Fruit fly (Drosophila melanogaster) whole organism, adult: ENCODE data around the gene CG9287.

Experiments used
- CG11617 ChIP-seq: fragments of 200-800 bp; sonication (Bioruptor generic); optimal IDR thresholded peaks from 2 replicates; lab custom pipeline; 2017; ENCODE audit warnings: mild to moderate bottlenecking, missing biosample characterization, missing genetic modification reagents, missing genetic modification characterization
- CG12768 ChIP-seq: fragments of 200-800 bp; sonication (Bioruptor generic); optimal IDR thresholded peaks from 2 replicates; lab custom pipeline; 2017; ENCODE audit warnings: missing biosample characterization, missing genetic modification characterization, mild to moderate bottlenecking, moderate library complexity, missing genetic modification reagents
- CG14711 ChIP-seq: fragments of 200-800 bp; sonication (Bioruptor generic); optimal IDR thresholded peaks from 2 replicates; lab custom pipeline; 2018; ENCODE audit warnings: missing biosample characterization, mild to moderate bottlenecking, missing genetic modification characterization, moderate library complexity
- CG1620 ChIP-seq: fragments of 200-800 bp; sonication (Bioruptor generic); optimal IDR thresholded peaks from 2 replicates; lab custom pipeline; 2016; ENCODE audit warnings: missing biosample characterization, missing genetic modification characterization
- CG33017 ChIP-seq: fragments of 200-800 bp; sonication (Bioruptor generic); optimal IDR thresholded peaks from 2 replicates; lab custom pipeline; 2018; ENCODE audit warnings: missing biosample characterization, mild to moderate bottlenecking, missing genetic modification characterization, moderate library complexity
- CG5204 ChIP-seq: fragments of 200-800 bp; sonication (Bioruptor generic); optimal IDR thresholded peaks from 2 replicates; lab custom pipeline; 2016; ENCODE audit warnings: missing biosample characterization, missing genetic modification characterization
- CG7045 ChIP-seq: fragments of 200-800 bp; sonication (Bioruptor generic); optimal IDR thresholded peaks from 2 replicates; lab custom pipeline; 2017; ENCODE audit warnings: missing biosample characterization, mild to moderate bottlenecking, missing genetic modification characterization
- CG7101 ChIP-seq: fragments of 200-800 bp; sonication (Bioruptor generic); optimal IDR thresholded peaks from 2 replicates; lab custom pipeline; 2018; ENCODE audit warnings: missing biosample characterization, mild to moderate bottlenecking, missing genetic modification characterization, moderate library complexity
- Clk ChIP-seq: fragments of 200-800 bp; sonication (Bioruptor generic); optimal IDR thresholded peaks from 2 replicates; lab custom pipeline; 2017; ENCODE audit warnings: missing biosample characterization, missing genetic modification characterization
- Crg-1 ChIP-seq: fragments of 200-800 bp; sonication (Bioruptor generic); optimal IDR thresholded peaks from 2 replicates; lab custom pipeline; 2016; ENCODE audit warnings: missing biosample characterization, missing genetic modification characterization
- Hr96 ChIP-seq: fragments of 200-800 bp; sonication (Bioruptor generic); optimal IDR thresholded peaks from 2 replicates; lab custom pipeline; 2016; ENCODE audit warnings: missing biosample characterization, missing genetic modification characterization
- Mnt ChIP-seq: fragments of 200-800 bp; sonication (Bioruptor generic); optimal IDR thresholded peaks from 2 replicates; lab custom pipeline; 2016; ENCODE audit warnings: missing biosample characterization, mild to moderate bottlenecking, missing genetic modification characterization
- bab1 ChIP-seq: fragments of 200-800 bp; sonication (Bioruptor generic); optimal IDR thresholded peaks from 3 replicates; lab custom pipeline; 2019; ENCODE audit warnings: missing biosample characterization, mild to moderate bottlenecking, missing genetic modification characterization, moderate library complexity
- cic ChIP-seq: fragments of 200-800 bp; sonication (Bioruptor generic); optimal IDR thresholded peaks from 2 replicates; lab custom pipeline; 2017; ENCODE audit warnings: missing biosample characterization, mild to moderate bottlenecking, missing genetic modification characterization, moderate library complexity
- cnc ChIP-seq, 2 experiments: fragments of >200 bp; optimal IDR thresholded peaks; 2 replicates each; lab custom pipeline; 2017
- kay ChIP-seq: fragments of 200-800 bp; sonication (Bioruptor generic); peaks from one replicate; lab custom pipeline; 2016; ENCODE audit warnings: missing biosample characterization, missing genetic modification characterization, borderline replicate concordance
- ovo ChIP-seq: fragments of 200-800 bp; sonication (Bioruptor generic); optimal IDR thresholded peaks from 2 replicates; lab custom pipeline; 2016; ENCODE audit warnings: missing biosample characterization, missing genetic modification characterization
- pad ChIP-seq: fragments of 200-800 bp; sonication (Bioruptor generic); optimal IDR thresholded peaks from 3 replicates; lab custom pipeline; 2017; ENCODE audit warnings: missing biosample characterization, missing genetic modification characterization, mild to moderate bottlenecking, moderate library complexity, missing genetic modification reagents
- tj ChIP-seq: fragments of 200-800 bp; sonication (Bioruptor generic); optimal IDR thresholded peaks from 3 replicates; lab custom pipeline; 2017; ENCODE audit warnings: missing biosample characterization, mild to moderate bottlenecking, missing genetic modification characterization, moderate library complexity
- toe ChIP-seq: fragments of 200-800 bp; sonication (Bioruptor generic); optimal IDR thresholded peaks from 2 replicates; lab custom pipeline; 2016; ENCODE audit warnings: missing biosample characterization, missing genetic modification characterization

Gene CG9287

DNA sequence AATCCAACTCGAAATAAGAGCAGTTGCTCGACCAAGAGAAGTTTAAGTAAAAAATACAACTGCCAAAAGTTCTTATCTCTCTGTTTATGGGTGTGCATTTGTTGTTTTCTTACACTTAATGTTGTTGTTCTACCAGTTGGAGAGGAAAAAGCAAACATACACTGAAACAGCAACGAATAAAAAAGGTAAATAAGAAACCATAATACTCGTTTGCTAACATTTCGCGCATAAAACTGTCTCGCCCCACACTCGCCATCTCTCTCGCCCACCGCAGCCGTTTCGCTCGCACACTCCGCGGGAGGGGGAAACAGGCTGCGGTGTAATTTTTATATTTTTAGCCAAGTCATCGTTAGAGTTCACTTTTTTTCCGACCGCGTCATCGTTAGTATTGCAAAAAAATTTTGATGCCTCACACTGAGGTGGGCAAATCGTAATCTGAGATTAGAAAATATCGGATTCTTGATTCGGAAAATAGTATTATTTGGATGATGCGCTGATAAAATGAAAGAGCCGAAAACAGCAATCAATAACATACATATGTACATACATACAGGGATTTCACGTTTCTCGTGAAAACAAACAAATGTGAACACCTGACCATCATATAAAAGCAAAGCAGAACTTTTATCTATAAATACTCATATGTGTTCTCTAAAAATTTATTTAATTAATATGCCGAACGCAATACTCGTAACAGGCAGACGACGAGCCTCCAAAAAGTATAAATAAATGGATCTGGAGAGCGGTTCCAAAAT lies 13.0 kb upstream of the CG9287 start:
- TF ChIP-seq CG12768 (GFP tag; lab: Kevin White, UChicago) (peak; percentile 28), tj (GFP tag; lab: Kevin White, UChicago) (peak; percentile 88), Clk (no peak), bab1 (GFP tag; lab: Kevin White, UChicago) (no peak), CG11617 (GFP tag; lab: Kevin White, UChicago) (no peak), kay (GFP tag; lab: Kevin White, UChicago) (peak; percentile 93), CG7045 (GFP tag; lab: Kevin White, UChicago) (peak; percentile 27), ovo (GFP tag; lab: Kevin White, UChicago) (no peak), CG14711 (tag; lab: Kevin White, UChicago) (no peak), Hr96 (GFP tag; lab: Kevin White, UChicago) (no peak), CG33017 (tag; lab: Kevin White, UChicago) (no peak), CG1620 (GFP tag; lab: Kevin White, UChicago) (no peak), toe (GFP tag; lab: Kevin White, UChicago) (no peak), pad (GFP tag; lab: Kevin White, UChicago) (peak; percentile 52), CG7101 (tag; lab: Kevin White, UChicago) (peak; percentile 15), Crg-1 (GFP tag; lab: Kevin White, UChicago) (peak; percentile 57), CG5204 (no peak), cic (peak; percentile 63), cnc (optimal IDR thresholded peaks at IDR 0.05; lab: Kevin White, UChicago) (peak; percentile 98 to 99), Mnt (GFP tag; lab: Kevin White, UChicago) (peak; percentile 16)

DNA sequence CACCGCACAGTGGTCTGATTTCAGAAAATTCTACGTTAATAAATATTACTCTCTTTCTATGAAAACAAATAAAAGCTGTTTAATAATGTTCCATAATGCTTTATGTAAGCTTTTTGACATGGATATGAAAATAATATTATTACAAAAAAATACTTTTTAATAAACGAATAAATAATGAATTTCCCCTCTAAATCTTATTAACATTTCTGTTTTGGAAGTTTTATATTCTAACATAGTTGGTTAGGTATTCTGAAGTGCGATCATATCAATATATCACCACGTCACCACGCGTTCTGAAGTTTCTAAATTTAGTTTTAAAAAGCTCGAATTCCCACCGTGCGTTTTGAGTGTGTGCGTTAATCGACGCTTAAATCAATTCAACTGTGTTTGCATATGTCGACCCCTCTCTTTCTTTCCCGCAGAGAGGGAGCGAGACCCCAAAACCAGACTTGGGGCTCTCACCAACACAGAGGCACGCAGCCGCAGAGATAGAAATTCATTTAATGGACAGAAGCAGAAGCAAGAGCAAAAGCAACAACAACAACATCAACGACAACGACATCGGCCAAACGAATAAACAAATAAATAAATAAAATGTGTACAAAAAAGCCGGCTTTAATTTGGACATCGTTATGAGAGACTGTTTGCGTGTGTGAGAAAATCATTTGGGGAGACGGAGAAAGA lies 11.8 kb upstream of the CG9287 start:
- TF ChIP-seq CG33017 (tag; lab: Kevin White, UChicago): peak; percentile 84
- peak; percentile 84 for TF ChIP-seq CG7045 (GFP tag; lab: Kevin White, UChicago)
- peak; percentile 87 for TF ChIP-seq CG7101 (tag; lab: Kevin White, UChicago)
- no peak for TF ChIP-seq cic
- peak; percentile 68 for TF ChIP-seq CG14711 (tag; lab: Kevin White, UChicago)
- TF ChIP-seq kay (GFP tag; lab: Kevin White, UChicago): peak; percentile 98
- peak; percentile 37 for TF ChIP-seq Clk
- peak; percentile 60 for TF ChIP-seq CG12768 (GFP tag; lab: Kevin White, UChicago)
- TF ChIP-seq toe (GFP tag; lab: Kevin White, UChicago): peak; percentile 54
- TF ChIP-seq Mnt (GFP tag; lab: Kevin White, UChicago): peak; percentile 52
- TF ChIP-seq CG11617 (GFP tag; lab: Kevin White, UChicago): peak; percentile 88
- TF ChIP-seq CG1620 (GFP tag; lab: Kevin White, UChicago): peak; percentile 53
- peak; percentile 83 for TF ChIP-seq bab1 (GFP tag; lab: Kevin White, UChicago)
- peak; percentile 72 for TF ChIP-seq pad (GFP tag; lab: Kevin White, UChicago)
- peak; percentile 39 for TF ChIP-seq Hr96 (GFP tag; lab: Kevin White, UChicago)
- TF ChIP-seq tj (GFP tag; lab: Kevin White, UChicago): peak; percentile 69
- TF ChIP-seq ovo (GFP tag; lab: Kevin White, UChicago): peak; percentile 45
- TF ChIP-seq cnc (optimal IDR thresholded peaks at IDR 0.05; lab: Kevin White, UChicago): no peak
- no peak for TF ChIP-seq CG5204
- no peak for TF ChIP-seq Crg-1 (GFP tag; lab: Kevin White, UChicago)

DNA sequence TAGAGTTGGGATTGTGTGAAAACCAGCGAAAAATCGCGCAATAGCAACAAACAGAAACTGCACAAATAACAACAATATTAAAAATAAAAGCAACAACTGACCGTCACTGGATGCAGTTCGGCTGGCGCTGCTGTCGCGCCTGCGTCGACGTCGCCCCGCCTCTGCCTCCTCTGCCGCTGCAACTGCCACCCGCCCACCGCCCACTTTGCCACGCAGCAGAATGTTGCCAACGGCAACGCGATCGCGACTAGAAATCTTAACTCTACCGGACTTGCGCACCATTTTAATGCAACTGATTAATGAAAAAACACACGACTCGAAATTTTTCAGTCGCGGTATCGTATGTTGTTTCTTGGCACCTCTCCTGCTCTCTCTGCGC lies 11.3 kb upstream of the CG9287 start:
- TF ChIP-seq ovo (GFP tag; lab: Kevin White, UChicago) (no peak), toe (GFP tag; lab: Kevin White, UChicago) (no peak), tj (GFP tag; lab: Kevin White, UChicago) (no peak), cnc (optimal IDR thresholded peaks at IDR 0.05; lab: Kevin White, UChicago) (peak in 1 of 2 experiments; percentile 33), cic (peak; percentile 45)

DNA sequence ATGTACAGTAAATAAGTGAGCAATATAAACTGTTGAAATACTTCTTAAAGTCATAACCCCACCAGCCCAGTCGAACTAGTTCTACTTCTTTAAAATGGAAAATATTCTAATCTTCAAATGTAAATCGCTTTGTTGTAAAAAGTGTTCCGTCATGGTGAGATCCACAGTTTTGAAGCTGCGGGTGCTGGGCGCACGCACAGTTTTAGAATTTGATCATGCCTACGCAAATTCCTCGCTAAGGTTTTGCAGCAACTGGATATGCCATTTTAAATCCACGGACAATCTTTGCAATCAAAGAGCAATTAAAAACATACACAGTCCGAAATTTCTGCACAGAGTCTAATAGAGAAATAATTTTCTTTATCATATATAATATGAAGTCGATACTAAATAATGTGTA lies 10.8 kb upstream of the CG9287 start:
- no peak for TF ChIP-seq CG12768 (GFP tag; lab: Kevin White, UChicago)
- TF ChIP-seq Mnt (GFP tag; lab: Kevin White, UChicago): no peak
- TF ChIP-seq ovo (GFP tag; lab: Kevin White, UChicago): no peak
- TF ChIP-seq tj (GFP tag; lab: Kevin White, UChicago): no peak

DNA sequence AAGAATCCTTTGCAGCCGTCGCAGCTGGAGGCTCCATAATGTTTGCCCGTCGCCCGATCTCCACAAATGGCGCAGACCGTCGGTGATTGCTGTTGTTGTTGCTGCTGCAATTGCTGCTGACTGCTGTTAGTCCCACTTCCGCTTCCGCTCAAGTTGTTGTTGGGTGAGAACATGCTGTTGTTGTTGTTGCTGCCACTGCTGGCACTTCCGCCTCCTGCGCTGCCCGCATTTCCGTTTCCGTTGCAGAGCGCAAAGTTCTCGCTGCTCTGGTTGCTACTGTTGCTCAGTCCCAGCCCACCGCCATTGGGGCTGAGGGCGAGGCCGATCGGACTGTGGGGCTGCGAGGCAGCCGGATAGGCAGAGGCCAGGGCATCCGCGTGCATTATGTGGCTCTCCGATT lies 10.2 kb upstream of the CG9287 start:
- TF ChIP-seq toe (GFP tag; lab: Kevin White, UChicago) (no peak), Mnt (GFP tag; lab: Kevin White, UChicago) (no peak), Hr96 (GFP tag; lab: Kevin White, UChicago) (no peak), bab1 (GFP tag; lab: Kevin White, UChicago) (no peak), cnc (optimal IDR thresholded peaks at IDR 0.05; lab: Kevin White, UChicago) (no peak)
